Worm (Caenorhabditis elegans) whole organism, young adult: ENCODE measurements around the gene pap-2.

Experiments
- B0336.3 ChIP-seq: fragments of 200-800 bp; sonication (Bioruptor generic); IDR thresholded peaks from 2 replicates; pipeline ENCODE4 v1.3.6; 2022; ENCODE audit warnings: missing genetic modification characterization, missing compliant biosample characterization
- F22D6.2 ChIP-seq: sonication (generic microtip); optimal IDR thresholded peaks from 2 replicates; lab custom pipeline; 2016; ENCODE audit warnings: mild to moderate bottlenecking, missing genetic modification characterization, missing compliant biosample characterization
- F23B12.7 ChIP-seq: sonication (generic microtip); optimal IDR thresholded peaks from 2 replicates; lab custom pipeline; 2017; ENCODE audit warnings: missing genetic modification characterization, mild to moderate bottlenecking, missing compliant biosample characterization, antibody characterized with exemption, moderate library complexity; ENCODE audit not compliant: insufficient read depth
- Y53F4B.3 ChIP-seq: fragments of 200-800 bp; sonication (Bioruptor generic); IDR thresholded peaks from 2 replicates; pipeline ENCODE4 v1.3.6; 2022; ENCODE audit warnings: missing genetic modification reagents, missing genetic modification characterization, missing compliant biosample characterization
- Y95B8A.8 ChIP-seq: fragments of 200-800 bp; sonication (Bioruptor generic); IDR thresholded peaks from 2 replicates; pipeline ENCODE4 v1.3.6; 2022; ENCODE audit warnings: missing genetic modification reagents, missing genetic modification characterization, missing compliant biosample characterization
- aptf-3 ChIP-seq: fragments of 200-800 bp; sonication (Bioruptor generic); IDR thresholded peaks from 2 replicates; pipeline ENCODE4 v1.3.6; 2022; ENCODE audit warnings: missing genetic modification characterization, missing compliant biosample characterization
- atf-7 ChIP-seq: sonication (generic microtip); optimal IDR thresholded peaks from 2 replicates; lab custom pipeline; 2017; ENCODE audit warnings: mild to moderate bottlenecking, missing genetic modification characterization, missing compliant biosample characterization
- attf-6 ChIP-seq: fragments of 200-800 bp; sonication (Bioruptor generic); IDR thresholded peaks from 2 replicates; pipeline ENCODE4 v1.3.6; 2022; ENCODE audit warnings: missing genetic modification reagents, missing genetic modification characterization, missing compliant biosample characterization
- cebp-1 ChIP-seq, 2 experiments: fragments of 200-800 bp in 1 of 2; sonication (Bioruptor generic) in 1 of 2; sonication (generic microtip) in 1 of 2; IDR thresholded peaks in 1 of 2; optimal IDR thresholded peaks in 1 of 2; 2 replicates each; pipeline versions ENCODE4 v1.3.6 to Lab custom; 2017 to 2022; ENCODE audit warnings: missing compliant biosample characterization in 2 of 2, missing genetic modification characterization in 2 of 2, mild to moderate bottlenecking in 1 of 2, missing genetic modification reagents in 1 of 2, moderate library complexity in 1 of 2
- ceh-100 ChIP-seq: fragments of 200-800 bp; sonication (Bioruptor generic); IDR thresholded peaks from 2 replicates; pipeline ENCODE4 v1.3.6; 2022; ENCODE audit warnings: missing genetic modification reagents, missing genetic modification characterization, missing compliant biosample characterization
- dpff-1 ChIP-seq: sonication (generic microtip); optimal IDR thresholded peaks from 2 replicates; lab custom pipeline; 2017; ENCODE audit warnings: mild to moderate bottlenecking, missing genetic modification characterization, missing compliant biosample characterization
- dpl-1 ChIP-seq: fragments of 150-350 bp; optimal IDR thresholded peaks from 2 replicates; lab custom pipeline; 2014; ENCODE audit warnings: missing biosample characterization, missing genetic modification reagents, missing genetic modification characterization
- egl-18 ChIP-seq: fragments of 200-800 bp; sonication (Bioruptor generic); IDR thresholded peaks from 2 replicates; pipeline ENCODE4 v1.3.6; 2022; ENCODE audit warnings: missing genetic modification reagents, missing genetic modification characterization, missing compliant biosample characterization
- egl-44 ChIP-seq: fragments of 200-800 bp; sonication (Bioruptor generic); IDR thresholded peaks from 2 replicates; pipeline ENCODE4 v1.3.6; 2022; ENCODE audit warnings: missing genetic modification reagents, missing genetic modification characterization, missing compliant biosample characterization
- egrh-3 ChIP-seq: fragments of 200-800 bp; sonication (Bioruptor generic); IDR thresholded peaks from 2 replicates; pipeline ENCODE4 v1.3.6; 2022; ENCODE audit warnings: missing genetic modification reagents, missing genetic modification characterization, missing compliant biosample characterization
- ets-4 ChIP-seq: fragments of 200-800 bp; sonication (Bioruptor generic); optimal IDR thresholded peaks from 2 replicates; lab custom pipeline; 2018; ENCODE audit warnings: mild to moderate bottlenecking, missing genetic modification characterization, missing compliant biosample characterization
- fkh-3 ChIP-seq: sonication (generic microtip); optimal IDR thresholded peaks from 2 replicates; lab custom pipeline; 2016; ENCODE audit warnings: mild to moderate bottlenecking, missing genetic modification characterization, missing compliant biosample characterization
- gei-17 ChIP-seq: fragments of 200-800 bp; sonication (Bioruptor generic); optimal IDR thresholded peaks from 2 replicates; lab custom pipeline; 2018; ENCODE audit warnings: mild to moderate bottlenecking, missing genetic modification characterization, missing compliant biosample characterization
- him-1 ChIP-seq: sonication (generic microtip); optimal IDR thresholded peaks from 2 replicates; lab custom pipeline; 2016; ENCODE audit warnings: missing genotype, missing genetic modification reagents, missing genetic modification characterization, missing compliant biosample characterization
- lag-1 ChIP-seq: fragments of 200-800 bp; sonication (Bioruptor generic); IDR thresholded peaks from 2 replicates; pipeline ENCODE4 v1.3.6; 2022; ENCODE audit warnings: missing genetic modification reagents, missing genetic modification characterization, missing compliant biosample characterization
- let-607 ChIP-seq, 2 experiments: fragments of 200-800 bp in 1 of 2; sonication (Bioruptor generic) in 1 of 2; sonication (generic microtip) in 1 of 2; optimal IDR thresholded peaks; 2 replicates each; lab custom pipeline; 2016 to 2018; ENCODE audit warnings: mild to moderate bottlenecking in 2 of 2, missing compliant biosample characterization in 2 of 2, missing genetic modification characterization in 2 of 2, moderate library complexity in 2 of 2, missing genotype in 1 of 2
- lin-35 ChIP-seq, 3 experiments: fragments of 150-350 bp in 2 of 3; sonication (generic microtip) in 1 of 3; optimal IDR thresholded peaks; 2 replicates each; lab custom pipeline; 2014 to 2018; ENCODE audit warnings: missing biosample characterization in 3 of 3, missing genetic modification characterization in 3 of 3, missing genetic modification reagents in 3 of 3
- lin-40 ChIP-seq: sonication (generic microtip); optimal IDR thresholded peaks from 2 replicates; lab custom pipeline; 2016; ENCODE audit warnings: missing genetic modification characterization, mild to moderate bottlenecking, missing compliant biosample characterization, missing genotype, missing genetic modification reagents
- lin-54 ChIP-seq: fragments of 200-800 bp; sonication (Bioruptor generic); optimal IDR thresholded peaks from 2 replicates; lab custom pipeline; 2018; ENCODE audit warnings: mild to moderate bottlenecking, missing genetic modification characterization, missing compliant biosample characterization
- madf-10 ChIP-seq: sonication (generic microtip); optimal IDR thresholded peaks from 2 replicates; lab custom pipeline; 2016; ENCODE audit warnings: mild to moderate bottlenecking, missing genetic modification characterization, missing compliant biosample characterization
- madf-8 ChIP-seq: fragments of 200-800 bp; sonication (Bioruptor generic); conservative IDR thresholded peaks from 2 replicates; pipeline ENCODE4 v1.3.6; 2022; ENCODE audit warnings: missing genetic modification reagents, missing genetic modification characterization, missing compliant biosample characterization
- nfya-2 ChIP-seq: fragments of 200-800 bp; sonication (Bioruptor generic); IDR thresholded peaks from 2 replicates; pipeline ENCODE4 v1.3.6; 2022; ENCODE audit warnings: missing genetic modification reagents, missing genetic modification characterization, missing compliant biosample characterization
- nfyb-1 ChIP-seq: fragments of 200-800 bp; sonication (Bioruptor generic); IDR thresholded peaks from 2 replicates; pipeline ENCODE4 v1.3.6; 2022; ENCODE audit warnings: missing genetic modification reagents, missing genetic modification characterization, missing compliant biosample characterization
- nhr-120 ChIP-seq: fragments of 200-800 bp; sonication (Bioruptor generic); IDR thresholded peaks from 2 replicates; pipeline ENCODE4 v1.3.6; 2022; ENCODE audit warnings: missing genetic modification characterization, missing compliant biosample characterization
- nhr-179 ChIP-seq: sonication (generic microtip); optimal IDR thresholded peaks from 2 replicates; lab custom pipeline; 2016; ENCODE audit warnings: mild to moderate bottlenecking, missing genetic modification characterization, missing compliant biosample characterization
- nhr-27 ChIP-seq: fragments of 200-800 bp; sonication (Bioruptor generic); optimal IDR thresholded peaks from 2 replicates; lab custom pipeline; 2018; ENCODE audit warnings: mild to moderate bottlenecking, missing genetic modification characterization, moderate library complexity, missing compliant biosample characterization
- nhr-90 ChIP-seq: sonication (generic microtip); optimal IDR thresholded peaks from 2 replicates; lab custom pipeline; 2016; ENCODE audit warnings: missing genotype, mild to moderate bottlenecking, missing genetic modification characterization, missing compliant biosample characterization
- pha-4 ChIP-seq: fragments of 150-350 bp; sonication (generic microtip); optimal IDR thresholded peaks from 2 replicates; lab custom pipeline; 2014; ENCODE audit warnings: missing biosample characterization, missing genetic modification reagents, missing genetic modification characterization
- rpc-1 ChIP-seq, 2 experiments: fragments of 150-350 bp in 1 of 2; sonication (generic microtip) in 1 of 2; optimal IDR thresholded peaks; 2 replicates each; lab custom pipeline; 2014 to 2018; ENCODE audit warnings: missing biosample characterization in 1 of 2, missing genetic modification characterization in 1 of 2, missing genetic modification reagents in 1 of 2, missing genotype in 1 of 2
- sdz-38 ChIP-seq: sonication (generic microtip); optimal IDR thresholded peaks from 2 replicates; lab custom pipeline; 2016; ENCODE audit warnings: missing genotype, missing genetic modification characterization, missing compliant biosample characterization
- sea-2 ChIP-seq: fragments of 200-800 bp; sonication (Bioruptor generic); IDR thresholded peaks from 2 replicates; pipeline ENCODE4 v1.3.6; 2022; ENCODE audit warnings: missing genetic modification characterization, missing compliant biosample characterization
- snpc-3.4 ChIP-seq: sonication (generic microtip); optimal IDR thresholded peaks from 2 replicates; lab custom pipeline; 2017; ENCODE audit warnings: missing genetic modification characterization, mild to moderate bottlenecking, missing compliant biosample characterization, antibody characterized with exemption, moderate library complexity, missing genotype, missing genetic modification reagents
- snpc-4 ChIP-seq, 5 experiments: fragments of 150-350 bp in 1 of 5; sonication (generic microtip) in 4 of 5; optimal IDR thresholded peaks; 2 replicates each; lab custom pipeline; 2014 to 2018; ENCODE audit warnings: missing genetic modification characterization in 5 of 5, missing biosample characterization in 3 of 5, antibody characterized with exemption in 2 of 5, mild to moderate bottlenecking in 2 of 5, missing compliant biosample characterization in 2 of 5, missing genotype in 2 of 5, moderate library complexity in 2 of 5, missing genetic modification reagents in 1 of 5
- tbp1 ChIP-seq: fragments of 200-800 bp; sonication (Bioruptor generic); optimal IDR thresholded peaks from 2 replicates; lab custom pipeline; 2018; ENCODE audit warnings: mild to moderate bottlenecking, missing genetic modification characterization, missing compliant biosample characterization
- tbx-9 ChIP-seq: sonication (generic microtip); optimal IDR thresholded peaks from 2 replicates; lab custom pipeline; 2016; ENCODE audit warnings: borderline replicate concordance, missing genetic modification characterization, inconsistent platforms, missing compliant biosample characterization
- zfh-2 ChIP-seq: fragments of 200-800 bp; sonication (Bioruptor generic); conservative IDR thresholded peaks from 2 replicates; pipeline ENCODE4 v1.3.6; 2022; ENCODE audit warnings: missing genetic modification reagents, missing genetic modification characterization, missing compliant biosample characterization
- ztf-28 ChIP-seq: fragments of 200-800 bp; sonication (Bioruptor generic); IDR thresholded peaks from 2 replicates; pipeline ENCODE4 v1.3.6; 2022; ENCODE audit warnings: missing genetic modification reagents, missing genetic modification characterization, missing compliant biosample characterization
- ztf-3 ChIP-seq: fragments of 200-800 bp; sonication (Bioruptor generic); optimal IDR thresholded peaks from 2 replicates; lab custom pipeline; 2018; ENCODE audit warnings: mild to moderate bottlenecking, missing genetic modification characterization, missing compliant biosample characterization
- ztf-6 ChIP-seq: fragments of 200-800 bp; sonication (Bioruptor generic); IDR thresholded peaks from 2 replicates; pipeline ENCODE4 v1.3.6; 2022; ENCODE audit warnings: missing genetic modification reagents, missing genetic modification characterization, missing compliant biosample characterization

Gene pap-2

ce11 chrII:9603419-9603818 lies 5.8 kb downstream of the pap-2 start (continued):
- TF ChIP-seq tbx-9 (no peak), gei-17 (GFP tag; lab: Kevin White, UChicago) (peak; percentile 54), snpc-4 (GFP tag; optimal IDR thresholded peaks at IDR 0.05; lab: Kevin White, UChicago) (peak; percentile 16), snpc-4 (tag; optimal IDR thresholded peaks at IDR 0.05; lab: Kevin White, UChicago) (peak in 3 of 4 experiments; percentile 57 to 65 (median 60)), F23B12.7 (tag; lab: Kevin White, UChicago) (peak; percentile 74), dpl-1 (GFP tag; lab: Kevin White, UChicago) (no peak), let-607 (tag; optimal IDR thresholded peaks at IDR 0.05; lab: Kevin White, UChicago) (peak; percentile 73 to 79), egl-18 (GFP tag; lab: Robert Waterston, UW) (no peak), ztf-3 (GFP tag; lab: Kevin White, UChicago) (peak; percentile 79), dpff-1 (no peak), ztf-6 (GFP tag; lab: Robert Waterston, UW) (no peak), nhr-120 (GFP tag; lab: Robert Waterston, UW) (no peak), zfh-2 (GFP tag; lab: Robert Waterston, UW) (peak; percentile 39; the same call in 1 of the 2 replicates), ztf-28 (GFP tag; lab: Robert Waterston, UW) (no peak), ets-4 (GFP tag; lab: Kevin White, UChicago) (peak; percentile 54), him-1 (tag; lab: Kevin White, UChicago) (no peak), sdz-38 (tag; lab: Kevin White, UChicago) (no peak), snpc-3.4 (no peak), madf-8 (GFP tag; lab: Robert Waterston, UW) (no peak), Y95B8A.8 (GFP tag; lab: Robert Waterston, UW) (no peak), fkh-3 (tag; lab: Kevin White, UChicago) (no peak), nhr-90 (tag; lab: Kevin White, UChicago) (peak; percentile 57), B0336.3 (peak; percentile 89), nfya-2 (GFP tag; lab: Robert Waterston, UW) (no peak), nfyb-1 (GFP tag; lab: Robert Waterston, UW) (peak; percentile 85), Y53F4B.3 (GFP tag; lab: Robert Waterston, UW) (no peak), F22D6.2 (peak; percentile 85), pha-4 (tag; lab: Kevin White, UChicago) (peak; percentile 58), lin-40 (tag; lab: Kevin White, UChicago) (peak; percentile 94), ceh-100 (GFP tag; lab: Robert Waterston, UW) (no peak), lag-1 (GFP tag; lab: Robert Waterston, UW) (no peak), madf-10 (tag; lab: Kevin White, UChicago) (peak; percentile 87)

ce11 chrII:9602566-9602965 lies 6.6 kb downstream of the pap-2 start:
- TF ChIP-seq cebp-1 (GFP tag; IDR thresholded peaks at IDR 0.05; lab: Robert Waterston, UW) (no peak), cebp-1 (tag; optimal IDR thresholded peaks at IDR 0.05; lab: Kevin White, UChicago) (peak; percentile 31), ztf-28 (GFP tag; lab: Robert Waterston, UW) (no peak), F23B12.7 (tag; lab: Kevin White, UChicago) (no peak), ztf-3 (GFP tag; lab: Kevin White, UChicago) (no peak)
- TF ChIP-seq, all 124 proteins: peak for 1

- TF ChIP-seq tbp1 (GFP tag; lab: Kevin White, UChicago) (peak; percentile 14), snpc-3.4 (no peak), egrh-3 (GFP tag; lab: Robert Waterston, UW) (no peak), rpc-1 (optimal IDR thresholded peaks at IDR 0.05; lab: Kevin White, UChicago) (no peak), rpc-1 (tag; optimal IDR thresholded peaks at IDR 0.05; lab: Kevin White, UChicago) (no peak), let-607 (tag; optimal IDR thresholded peaks at IDR 0.05; lab: Kevin White, UChicago) (no peak), lin-35 (GFP tag; optimal IDR thresholded peaks at IDR 0.05; lab: Kevin White, UChicago) (peak in 1 of 3 experiments; percentile 27), lin-54 (no peak), sea-2 (GFP tag; lab: Robert Waterston, UW) (no peak), nhr-179 (no peak), atf-7 (tag; lab: Kevin White, UChicago) (no peak), pha-4 (tag; lab: Kevin White, UChicago) (peak; percentile 29), tbx-9 (no peak), nhr-27 (tag; lab: Kevin White, UChicago) (no peak), aptf-3 (GFP tag; lab: Robert Waterston, UW) (no peak), attf-6 (GFP tag; lab: Robert Waterston, UW) (no peak), egl-44 (no peak)
Observed at ce11 chrII:9601679-9602078, 7.5 kb downstream of the pap-2 start.
